Worm (Caenorhabditis elegans) whole organism, L4/young adult: Measurements from ENCODE around the gene Y38E10A.9.
"Not testable (repeated sequence)": the region's sequence is repeated elsewhere in the genome, so short reads cannot be mapped to it uniquely, and the experiment has no call there.

Experiments
- W03F9.2 ChIP-seq: fragments of 150-350 bp; optimal IDR thresholded peaks from 2 replicates; lab custom pipeline; 2014; ENCODE audit warnings: missing biosample characterization, missing genetic modification characterization
- dao-5 ChIP-seq: sonication (generic microtip); optimal IDR thresholded peaks from 2 replicates; lab custom pipeline; 2016; ENCODE audit warnings: missing genotype, missing genetic modification characterization, moderate library complexity, missing compliant biosample characterization
- him-1 ChIP-seq: sonication (generic microtip); optimal IDR thresholded peaks from 2 replicates; lab custom pipeline; 2016; ENCODE audit warnings: missing genotype, missing genetic modification reagents, missing genetic modification characterization, missing compliant biosample characterization

Y38E10A.9 gene

DNA sequence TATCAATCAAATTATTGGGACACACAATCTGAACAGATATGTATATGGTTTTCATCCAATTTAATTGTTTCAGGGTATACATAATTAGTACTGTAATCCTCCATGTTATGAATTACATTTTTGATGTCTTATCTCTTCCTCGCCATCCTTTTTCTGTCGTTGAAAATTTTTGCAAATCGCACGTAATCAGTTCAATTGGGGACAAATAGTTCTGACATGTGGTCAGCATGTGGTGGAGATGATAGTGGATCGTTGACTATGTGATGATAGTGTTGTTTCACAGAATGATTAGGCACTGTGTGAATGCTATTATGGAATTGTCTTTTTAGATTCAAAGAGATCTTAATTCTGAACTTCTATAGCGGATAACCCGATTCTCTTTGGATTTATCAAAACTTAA, 6.7 kb downstream of the Y38E10A.9 start:
- TF ChIP-seq him-1 (tag; lab: Kevin White, UChicago) (no peak), W03F9.2 (tag; lab: Kevin White, UChicago) (no peak), dao-5 (tag; lab: Kevin White, UChicago) (no peak)

DNA sequence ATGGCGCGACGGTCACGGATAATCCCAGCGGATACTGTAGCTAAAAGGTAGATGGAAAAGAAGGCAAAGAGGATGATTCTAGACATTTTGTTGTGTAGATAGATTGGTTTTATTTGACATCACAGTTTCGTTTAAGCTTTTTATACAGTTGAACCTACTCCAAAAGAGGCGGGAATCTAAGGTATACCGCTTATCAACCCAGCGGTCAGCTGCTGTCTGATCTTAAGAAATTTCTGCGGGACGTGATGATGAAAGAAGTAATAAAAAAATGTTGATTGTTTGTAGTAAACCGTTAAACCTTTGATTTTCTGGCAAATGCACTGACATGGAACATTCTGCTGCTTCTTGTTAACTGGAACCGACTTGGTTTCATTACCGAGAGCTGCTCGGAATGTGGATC, 7.3 kb downstream of the Y38E10A.9 start, which contains the start of gene nspe-6:
nspe-6 (minus strand) TSS at position 101 of the 400 bp plus-strand sequence.
- no peak for TF ChIP-seq him-1 (tag; lab: Kevin White, UChicago)

ce11 chrII:12617586-12617985, 8.8 kb downstream of the Y38E10A.9 start, which contains the start of gene nspe-3:
nspe-3 (plus strand) TSS chrII:12617886.
- no peak for TF ChIP-seq him-1 (tag; lab: Kevin White, UChicago)
- TF ChIP-seq W03F9.2 (tag; lab: Kevin White, UChicago) = no peak
- TF ChIP-seq dao-5 (tag; lab: Kevin White, UChicago) = no peak

ce11 chrII:12619288-12619687, 10.5 kb downstream of the Y38E10A.9 start, which contains the start of gene nspe-2:
nspe-2 (minus strand) TSS chrII:12619388.
- TF ChIP-seq dao-5 (tag; lab: Kevin White, UChicago) (no peak), W03F9.2 (tag; lab: Kevin White, UChicago) (no peak), him-1 (tag; lab: Kevin White, UChicago) (no peak)

DNA sequence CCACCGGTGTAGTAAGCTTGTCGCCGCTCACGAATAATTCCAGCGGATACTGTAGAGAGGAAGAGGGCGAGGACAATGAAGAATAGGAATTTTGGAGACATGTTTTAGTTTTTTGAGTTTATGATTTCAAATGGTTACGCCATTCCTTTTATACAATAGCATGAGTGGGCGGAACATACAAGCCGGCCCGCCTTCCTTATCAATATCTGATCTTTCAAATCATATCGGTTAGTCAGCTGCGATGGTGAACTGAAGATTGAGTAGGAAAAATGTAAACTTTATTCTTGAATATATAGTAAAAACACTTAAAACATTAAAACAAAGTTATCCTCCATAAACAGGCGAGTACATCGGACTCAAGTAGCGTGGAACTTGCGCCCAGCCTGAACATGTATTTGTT, 12.0 kb downstream of the Y38E10A.9 start, which contains the start of gene nspe-1:
nspe-1 (minus strand) TSS at position 101 of the 400 bp plus-strand sequence.
- TF ChIP-seq him-1 (tag; lab: Kevin White, UChicago) (no peak), W03F9.2 (tag; lab: Kevin White, UChicago) (no peak), dao-5 (tag; lab: Kevin White, UChicago) (no peak)

- no peak for TF ChIP-seq dao-5 (tag; lab: Kevin White, UChicago)
- TF ChIP-seq W03F9.2 (tag; lab: Kevin White, UChicago) = no peak
- no peak for TF ChIP-seq him-1 (tag; lab: Kevin White, UChicago)
Observed at ce11 chrII:12621908-12622566, 13.3 kb downstream of the Y38E10A.9 start, which contains the start of gene nspe-8. nspe-8 (minus strand) TSS chrII:12621958.

DNA sequence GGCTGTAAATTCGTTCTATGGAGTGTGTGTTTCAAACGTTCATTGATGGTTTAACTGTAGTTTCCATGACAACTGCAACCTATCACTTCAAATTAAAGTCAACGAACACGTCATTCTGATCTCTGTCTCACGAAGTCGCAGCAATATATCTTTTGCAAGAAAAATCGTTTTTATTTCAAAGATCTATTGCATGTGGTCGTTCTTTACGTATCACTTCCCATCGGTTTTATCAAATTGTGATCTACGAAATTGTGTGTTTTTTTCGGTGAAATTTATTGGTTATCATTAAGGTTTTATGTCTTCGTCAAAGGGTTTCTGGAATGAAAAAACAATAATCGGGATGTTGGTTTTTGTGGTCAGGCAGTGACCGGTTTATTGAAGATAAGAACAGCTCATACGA, 14.1 kb downstream of the Y38E10A.9 start:
- TF ChIP-seq dao-5 (tag; lab: Kevin White, UChicago) = no peak
- no peak for TF ChIP-seq him-1 (tag; lab: Kevin White, UChicago)
- TF ChIP-seq W03F9.2 (tag; lab: Kevin White, UChicago) = no peak

DNA sequence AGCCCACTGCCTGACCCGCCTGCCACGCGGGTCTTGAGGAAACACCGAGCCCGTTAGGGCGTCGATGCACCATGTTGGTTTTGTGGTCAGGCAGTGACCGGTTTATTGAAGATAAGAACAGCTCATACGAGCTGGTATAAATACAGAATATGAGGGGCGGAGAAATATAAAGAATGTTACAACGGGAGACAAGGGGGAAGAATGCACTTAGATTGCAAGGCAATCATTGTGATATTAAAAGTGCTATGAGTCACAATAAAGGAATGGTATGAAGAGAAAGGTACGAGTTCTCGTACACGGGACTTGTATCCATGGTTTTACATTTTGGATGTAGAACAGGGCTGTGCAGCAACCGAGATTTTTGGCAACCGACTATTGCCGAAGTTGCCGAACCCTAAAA, 15.7 kb downstream of the Y38E10A.9 start, which contains the start of gene Y38E10A.14:
Y38E10A.14 (minus strand) TSS at position 101 of the 400 bp plus-strand sequence.
- not testable (repeated sequence) for TF ChIP-seq W03F9.2, him-1, dao-5 (tag; lab: Kevin White, UChicago)

ce11 chrII:12625673-12626072, 16.9 kb downstream of the Y38E10A.9 start:
- TF ChIP-seq W03F9.2 (tag; lab: Kevin White, UChicago) = no peak
- TF ChIP-seq him-1 (tag; lab: Kevin White, UChicago) = no peak
- no peak for TF ChIP-seq dao-5 (tag; lab: Kevin White, UChicago)

ce11 chrII:12626120-12626624, 17.4 kb downstream of the Y38E10A.9 start:
- TF ChIP-seq him-1 (tag; lab: Kevin White, UChicago) (no peak), dao-5 (tag; lab: Kevin White, UChicago) (no peak), W03F9.2 (tag; lab: Kevin White, UChicago) (no peak)

DNA sequence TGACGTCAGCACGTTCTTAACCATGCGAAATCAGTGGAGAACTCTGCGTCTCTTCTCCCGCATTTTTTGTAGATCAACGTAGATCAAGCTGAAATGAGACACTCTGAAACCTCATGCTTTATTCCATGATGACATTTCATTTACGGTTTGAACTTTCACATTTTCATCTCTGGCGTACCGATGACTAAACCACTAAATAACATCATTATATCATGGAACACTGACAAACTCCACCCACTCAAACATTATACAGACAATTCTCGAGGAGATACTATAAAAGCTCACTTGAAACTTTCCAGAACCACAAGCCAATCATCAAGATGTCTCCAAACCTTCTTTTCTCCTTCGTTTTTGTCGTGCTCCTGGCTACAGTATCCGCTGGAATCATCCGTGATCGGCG, 18.1 kb downstream of the Y38E10A.9 start, which contains the start of gene nspe-7:
nspe-7 (plus strand) TSS at position 301 of the 400 bp plus-strand sequence.
- TF ChIP-seq him-1 (tag; lab: Kevin White, UChicago) = no peak
- no peak for TF ChIP-seq W03F9.2 (tag; lab: Kevin White, UChicago)
- no peak for TF ChIP-seq dao-5 (tag; lab: Kevin White, UChicago)

ce11 chrII:12628566-12628965, 19.8 kb downstream of the Y38E10A.9 start, which contains the start of gene nspe-5:
nspe-5 (plus strand) TSS chrII:12628866.
- TF ChIP-seq dao-5 (tag; lab: Kevin White, UChicago) = no peak

- TF ChIP-seq W03F9.2 (tag; lab: Kevin White, UChicago) (no peak), him-1 (tag; lab: Kevin White, UChicago) (no peak), dao-5 (tag; lab: Kevin White, UChicago) (no peak)
Observed at ce11 chrII:12629387-12629786, 20.6 kb downstream of the Y38E10A.9 start, which contains the start of gene Y38E10A.28. Y38E10A.28 (plus strand) TSS chrII:12629687.
